Fruit fly (Drosophila melanogaster): ENCODE data around the gene Coa7.

The Coa7 gene

dm6 chrX:23010651-23011050 lies 2.6 kb upstream of the Coa7 start (continued):
- TF ChIP-seq CG17359 (tag; optimal IDR thresholded peaks at IDR 0.05), result peak; percentile 2
- TF ChIP-seq CoRest (tag; optimal IDR thresholded peaks at IDR 0.05), result peak; percentile 40
- TF ChIP-seq shn (GFP tag; optimal IDR thresholded peaks at IDR 0.05), result peak; percentile 12
- peak; percentile 62 for TF ChIP-seq CG10543 (GFP tag; optimal IDR thresholded peaks at IDR 0.05)
- peak; percentile 1 for TF ChIP-seq Xbp1 (GFP tag; optimal IDR thresholded peaks at IDR 0.05)
- TF ChIP-seq CG7372 (GFP tag; IDR thresholded peaks at IDR 0.05), result no peak
- TF ChIP-seq Hmr (GFP tag; optimal IDR thresholded peaks at IDR 0.05), result peak; percentile 43
- TF ChIP-seq Dip3 (GFP tag; optimal IDR thresholded peaks at IDR 0.05), result peak; percentile 35
- TF ChIP-seq CG11695 (GFP tag; IDR thresholded peaks at IDR 0.05), result peak; percentile 19; the same call in 1 of the 3 replicates
- no peak for TF ChIP-seq CG3065 (GFP tag; optimal IDR thresholded peaks at IDR 0.05)
- TF ChIP-seq eyg (GFP tag; optimal IDR thresholded peaks at IDR 0.05), result peak; percentile 1
- TF ChIP-seq CG10366 (GFP tag; IDR thresholded peaks at IDR 0.05), result 0 out of 2 replicates have a peak, but pooled peaks have one; percentile 22
- 0 out of 3 replicates have a peak, but pooled peaks have one; percentile 40 for TF ChIP-seq dysf (GFP tag; IDR thresholded peaks at IDR 0.05)
- peak; percentile 28 for TF ChIP-seq sens (GFP tag)
- TF ChIP-seq az2 (GFP tag; optimal IDR thresholded peaks at IDR 0.05), result no peak
- no peak for TF ChIP-seq ash1 (GFP tag; optimal IDR thresholded peaks at IDR 0.05)
- TF ChIP-seq CG2120 (GFP tag; optimal IDR thresholded peaks at IDR 0.05), result peak; percentile 68
- peak; percentile 32 for TF ChIP-seq CG11504 (tag; optimal IDR thresholded peaks at IDR 0.05)
- peak; percentile 16 to 75 for TF ChIP-seq Pdp1 (GFP tag; optimal IDR thresholded peaks at IDR 0.05)
- TF ChIP-seq CG13123 (GFP tag; optimal IDR thresholded peaks at IDR 0.05), result no peak
- TF ChIP-seq CG6689 (GFP tag; IDR thresholded peaks at IDR 0.05), result 0 out of 2 replicates have a peak, but pooled peaks have one; percentile 14
- peak; percentile 62 for TF ChIP-seq CG14441 (GFP tag; IDR thresholded peaks at IDR 0.05)
- TF ChIP-seq CG15514 (GFP tag; optimal IDR thresholded peaks at IDR 0.05), result peak; percentile 27
- no peak for TF ChIP-seq ERR (GFP tag; optimal IDR thresholded peaks at IDR 0.05)
- TF ChIP-seq CG11456 (GFP tag; IDR thresholded peaks at IDR 0.05), result 0 out of 3 replicates have a peak, but pooled peaks have one; percentile 50
- peak; percentile 5 for TF ChIP-seq Chrac-16 (GFP tag; optimal IDR thresholded peaks at IDR 0.05)
- TF ChIP-seq cwo (GFP tag; optimal IDR thresholded peaks at IDR 0.05), result peak; percentile 45
- TF ChIP-seq Ets65A (GFP tag), result peak; percentile 63
- peak; percentile 29 for TF ChIP-seq unpg (GFP tag; optimal IDR thresholded peaks at IDR 0.05)
- TF ChIP-seq D19B (GFP tag; optimal IDR thresholded peaks at IDR 0.05), result no peak
- TF ChIP-seq CG31224 (GFP tag; IDR thresholded peaks at IDR 0.05), result peak; percentile 41; the same call in 1 of the 2 replicates
- TF ChIP-seq ci (GFP tag; IDR thresholded peaks at IDR 0.05), result 0 out of 3 replicates have a peak, but pooled peaks have one; percentile 25
- no peak; the same call in 2 of the 3 replicates for TF ChIP-seq Mrtf (GFP tag; IDR thresholded peaks at IDR 0.05)
- TF ChIP-seq CG9215 (GFP tag; IDR thresholded peaks at IDR 0.05), result peak; percentile 51
- peak; percentile 0 for TF ChIP-seq dmrt11E (tag; optimal IDR thresholded peaks at IDR 0.05)
- TF ChIP-seq Rfx (GFP tag; IDR thresholded peaks at IDR 0.05), result peak; percentile 54; the same call in 1 of the 2 replicates
- peak; percentile 68 for TF ChIP-seq exex (tag; optimal IDR thresholded peaks at IDR 0.05)
- peak; percentile 84 for TF ChIP-seq Med (GFP tag)
- TF ChIP-seq hkb (optimal IDR thresholded peaks at IDR 0.05), result no peak
- 0 out of 2 replicates have a peak, but pooled peaks have one; percentile 35 for TF ChIP-seq hkb (GFP tag; IDR thresholded peaks at IDR 0.05)
- TF ChIP-seq Oli (tag; optimal IDR thresholded peaks at IDR 0.05), result peak; percentile 2
- TF ChIP-seq CG16863 (GFP tag; optimal IDR thresholded peaks at IDR 0.05), result peak; percentile 7
- TF ChIP-seq Sin3A (optimal IDR thresholded peaks at IDR 0.05), result no peak
- peak in 1 of 2 experiments; percentile 32 for TF ChIP-seq bsh (GFP tag; optimal IDR thresholded peaks at IDR 0.05)
- peak; percentile 46 for TF ChIP-seq CG1603 (tag; optimal IDR thresholded peaks at IDR 0.05)
- no peak for TF ChIP-seq CG10979 (tag; optimal IDR thresholded peaks at IDR 0.05)
- no peak for TF ChIP-seq knrl (GFP tag; IDR thresholded peaks at IDR 0.05; ENCODE audit: partially characterized antibody)
- no peak for TF ChIP-seq usp (GFP tag; optimal IDR thresholded peaks at IDR 0.05)
- peak; percentile 6 for TF ChIP-seq pho (GFP tag; optimal IDR thresholded peaks at IDR 0.05)
- no peak for TF ChIP-seq br (optimal IDR thresholded peaks at IDR 0.05)
- TF ChIP-seq CG8281 (tag; optimal IDR thresholded peaks at IDR 0.05), result no peak

Data from whole organism, embryonic.